Worm (Caenorhabditis elegans): ENCODE data around the gene nspb-2.

DNA sequence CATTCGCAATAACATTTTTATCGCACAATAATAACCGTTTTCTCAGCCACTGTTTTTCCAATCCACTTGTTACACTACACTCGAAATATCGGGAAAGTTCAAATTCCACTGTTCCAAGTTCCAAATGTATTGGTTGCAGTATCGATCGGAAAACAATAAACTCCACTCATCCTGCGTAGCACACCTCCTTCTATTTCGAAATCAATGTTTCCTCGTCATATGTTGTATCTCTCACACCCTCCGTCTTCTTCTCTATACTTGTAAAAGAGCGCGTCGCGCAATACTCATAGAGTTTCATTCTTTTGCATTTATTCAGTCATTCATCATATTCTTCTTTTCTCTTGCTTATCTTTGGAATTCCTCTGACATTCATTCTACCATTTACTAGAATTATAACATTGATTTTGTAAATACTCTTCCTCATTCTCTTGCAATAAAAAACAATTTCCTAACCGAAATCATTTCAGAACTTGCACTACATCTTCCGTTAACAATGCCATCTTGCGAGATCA, 9.8 kb downstream of the nspb-2 start, which contains the start of gene sup-36:
- TF ChIP-seq tag-97 (GFP tag; IDR thresholded peaks at IDR 0.05): no peak
- TF ChIP-seq zag-1 (tag; optimal IDR thresholded peaks at IDR 0.05): no peak
- TF ChIP-seq mes-2 (tag; optimal IDR thresholded peaks at IDR 0.05; ENCODE audit: poor library complexity, severe bottlenecking): no peak
- no peak for TF ChIP-seq F44E2.7 (GFP tag; IDR thresholded peaks at IDR 0.05)
- no peak for TF ChIP-seq unc-39 (tag; optimal IDR thresholded peaks at IDR 0.05)
- TF ChIP-seq F26F4.8 (GFP tag; conservative IDR thresholded peaks at IDR 0.05): no peak
- no peak for TF ChIP-seq dpl-1 (GFP tag; optimal IDR thresholded peaks at IDR 0.05)
- TF ChIP-seq Y5F2A.4 (GFP tag; optimal IDR thresholded peaks at IDR 0.05): no peak
- no peak for TF ChIP-seq set-16 (GFP tag; IDR thresholded peaks at IDR 0.05)
- no peak for TF ChIP-seq unc-62 (GFP tag; optimal IDR thresholded peaks at IDR 0.05 in 1 of 2)
- no peak for TF ChIP-seq unc-62 (tag; optimal IDR thresholded peaks at IDR 0.05)
- no peak for TF ChIP-seq nhr-11 (tag; optimal IDR thresholded peaks at IDR 0.05)
- peak; percentile 71 for TF ChIP-seq hlh-30 (tag; optimal IDR thresholded peaks at IDR 0.05; ENCODE audit: insufficient read depth)
